Worm (Caenorhabditis elegans): ENCODE results near the gene rpl-11.2.
A peak's percentile ranks its signal among the peaks of the same experiment; 100 is the strongest.

Gene rpl-11.2

DNA sequence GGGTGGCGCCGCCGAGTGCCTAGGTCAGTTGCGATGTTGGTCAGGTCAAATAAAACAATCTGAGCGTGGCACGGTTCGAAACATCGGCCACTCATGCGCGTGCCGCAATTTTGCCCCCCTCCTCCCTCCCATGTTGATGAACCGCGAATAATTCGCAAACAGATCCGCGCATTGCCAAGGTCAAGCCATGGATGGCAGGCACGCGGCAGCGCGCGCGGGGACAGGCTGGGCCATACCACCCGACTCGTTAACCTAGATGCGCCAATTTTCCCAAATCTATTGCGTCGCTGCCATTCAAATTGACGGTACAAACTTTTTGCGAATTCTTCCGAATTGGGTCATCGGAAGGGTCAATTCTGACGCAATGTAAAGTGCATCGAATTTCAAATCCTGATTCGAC lies 25.8 kb downstream of the rpl-11.2 start (continued):
- TF ChIP-seq C06A6.2 (GFP tag; conservative IDR thresholded peaks at IDR 0.05): 0 out of 2 replicates have a peak, but pooled peaks have one; percentile 13
- TF ChIP-seq ceh-91 (GFP tag; IDR thresholded peaks at IDR 0.05): no peak; the same call in 1 of the 2 replicates
- no peak for TF ChIP-seq B0336.3 (GFP tag; IDR thresholded peaks at IDR 0.05)
- TF ChIP-seq attf-6 (GFP tag; IDR thresholded peaks at IDR 0.05): no peak
- TF ChIP-seq T07F8.4 (tag; optimal IDR thresholded peaks at IDR 0.05): no peak
- no peak for TF ChIP-seq pha-4 (tag; optimal IDR thresholded peaks at IDR 0.05)
- 0 out of 2 replicates have a peak, but pooled peaks have one; percentile 15 for TF ChIP-seq madf-6 (GFP tag; IDR thresholded peaks at IDR 0.05)
- TF ChIP-seq egrh-3 (GFP tag; IDR thresholded peaks at IDR 0.05): peak; percentile 62; the same call in 1 of the 2 replicates
- no peak for TF ChIP-seq F55B11.4 (tag; optimal IDR thresholded peaks at IDR 0.05; ENCODE audit: borderline replicate concordance, insufficient read depth)
- peak; percentile 34 for TF ChIP-seq ceh-27 (GFP tag; optimal IDR thresholded peaks at IDR 0.05)
- TF ChIP-seq Y79H2A.3 (GFP tag; conservative IDR thresholded peaks at IDR 0.05): no peak
- no peak for TF ChIP-seq F57A8.1 (GFP tag; optimal IDR thresholded peaks at IDR 0.05)
- no peak for TF ChIP-seq B0261.1 (tag; optimal IDR thresholded peaks at IDR 0.05)
- no peak for TF ChIP-seq K11D2.4 (GFP tag; IDR thresholded peaks at IDR 0.05)
- TF ChIP-seq zfh-2 (GFP tag; conservative IDR thresholded peaks at IDR 0.05): peak; percentile 81
- TF ChIP-seq ama-1 (optimal IDR thresholded peaks at IDR 0.05): no peak
- no peak for TF ChIP-seq ama-1 (GFP tag; optimal IDR thresholded peaks at IDR 0.05)
- no peak for TF ChIP-seq aptf-2 (GFP tag; conservative IDR thresholded peaks at IDR 0.05)
- TF ChIP-seq D2030.7 (GFP tag; IDR thresholded peaks at IDR 0.05): no peak
- TF ChIP-seq F10E7.11 (tag; optimal IDR thresholded peaks at IDR 0.05): no peak
- no peak for TF ChIP-seq madf-10 (tag; optimal IDR thresholded peaks at IDR 0.05)
- TF ChIP-seq zim-3 (tag; optimal IDR thresholded peaks at IDR 0.05): no peak

ce11 chrX:2216242-2216641 lies 26.2 kb downstream of the rpl-11.2 start:
- TF ChIP-seq ztf-22 (GFP tag; optimal IDR thresholded peaks at IDR 0.05) (no peak), cebp-1 (GFP tag; IDR thresholded peaks at IDR 0.05) (no peak), cebp-1 (tag; optimal IDR thresholded peaks at IDR 0.05) (peak; percentile 53)

DNA sequence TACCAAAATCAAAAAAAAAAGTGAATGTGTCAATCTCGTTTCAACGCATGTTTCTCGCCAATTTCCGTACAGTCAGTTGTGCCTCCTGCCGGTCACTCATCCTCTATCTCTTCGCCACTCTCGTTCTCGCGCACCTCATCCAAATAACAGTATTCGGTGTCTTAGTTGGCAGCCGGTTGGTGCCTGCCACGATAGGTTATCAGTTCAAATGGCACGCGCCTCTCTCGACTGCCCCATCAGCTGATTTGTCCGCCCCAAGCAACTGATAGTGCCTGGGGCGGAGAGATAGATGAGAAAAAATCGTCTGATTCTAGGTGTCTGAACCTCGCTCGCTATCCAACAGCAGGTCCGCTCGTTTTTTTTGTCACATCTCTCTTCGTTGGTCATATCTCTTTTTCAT lies 27.3 kb downstream of the rpl-11.2 start:
- TF ChIP-seq cebp-1 (GFP tag; IDR thresholded peaks at IDR 0.05): no peak
- peak; percentile 75 for TF ChIP-seq cebp-1 (tag; optimal IDR thresholded peaks at IDR 0.05)
- no peak for TF ChIP-seq sea-2 (GFP tag; IDR thresholded peaks at IDR 0.05)
- no peak for TF ChIP-seq Y95B8A.8 (GFP tag; IDR thresholded peaks at IDR 0.05)
- no peak for TF ChIP-seq akir-1 (GFP tag; optimal IDR thresholded peaks at IDR 0.05)
- TF ChIP-seq aptf-3 (GFP tag; IDR thresholded peaks at IDR 0.05): no peak
- peak; percentile 52; the same call in 1 of the 2 replicates for TF ChIP-seq K11D2.4 (GFP tag; IDR thresholded peaks at IDR 0.05)
- TF ChIP-seq C17E4.6 (GFP tag; IDR thresholded peaks at IDR 0.05): no peak
- peak; percentile 62 for TF ChIP-seq atf-7 (tag; optimal IDR thresholded peaks at IDR 0.05)
- TF ChIP-seq lir-1 (GFP tag; conservative IDR thresholded peaks at IDR 0.05): no peak
- peak; percentile 75 for TF ChIP-seq dox-1 (GFP tag; IDR thresholded peaks at IDR 0.05)
- no peak for TF ChIP-seq tbx-9 (tag; optimal IDR thresholded peaks at IDR 0.05; ENCODE audit: borderline replicate concordance)
- TF ChIP-seq snpc-4 (GFP tag; optimal IDR thresholded peaks at IDR 0.05): no peak
- no peak for TF ChIP-seq snpc-4 (tag; optimal IDR thresholded peaks at IDR 0.05)
- no peak for TF ChIP-seq mcd-1 (GFP tag; IDR thresholded peaks at IDR 0.05)
- TF ChIP-seq zfh-2 (GFP tag; conservative IDR thresholded peaks at IDR 0.05): peak; percentile 61
- TF ChIP-seq lin-35 (GFP tag; optimal IDR thresholded peaks at IDR 0.05): no peak
- TF ChIP-seq chd-7 (tag; optimal IDR thresholded peaks at IDR 0.05): no peak
- TF ChIP-seq ztf-25 (GFP tag; IDR thresholded peaks at IDR 0.05): no peak
- no peak for TF ChIP-seq B0035.1 (tag; optimal IDR thresholded peaks at IDR 0.05)
- no peak for TF ChIP-seq hrde-1 (tag; optimal IDR thresholded peaks at IDR 0.05; ENCODE audit: borderline replicate concordance)
- TF ChIP-seq madf-6 (GFP tag; IDR thresholded peaks at IDR 0.05): no peak
- TF ChIP-seq tlf-1 (GFP tag; optimal IDR thresholded peaks at IDR 0.05): no peak
- TF ChIP-seq let-526 (GFP tag; IDR thresholded peaks at IDR 0.05): no peak
- TF ChIP-seq T26A5.8 (tag; optimal IDR thresholded peaks at IDR 0.05): no peak
- no peak for TF ChIP-seq nhr-179 (tag; optimal IDR thresholded peaks at IDR 0.05)
- no peak for TF ChIP-seq lsy-27 (tag; optimal IDR thresholded peaks at IDR 0.05; ENCODE audit: borderline replicate concordance, insufficient read depth)
- TF ChIP-seq madf-10 (tag; optimal IDR thresholded peaks at IDR 0.05): no peak
